Worm (Caenorhabditis elegans): ENCODE results near the gene C33D3.3.

Gene C33D3.3

ce11 chrX:10479108-10479738 lies 5.9 kb upstream of the C33D3.3 start:
- TF ChIP-seq atf-7 (tag; optimal IDR thresholded peaks at IDR 0.05), result peak; percentile 52
- no peak for TF ChIP-seq C06A6.2 (GFP tag; conservative IDR thresholded peaks at IDR 0.05)
- peak; percentile 78 for TF ChIP-seq nhr-80 (tag; optimal IDR thresholded peaks at IDR 0.05)

ce11 chrX:10480563-10481290 lies 4.4 kb upstream of the C33D3.3 start, which contains the start of gene elt-2:
TSS of gene elt-2 (plus strand) at chrX:10481240.
- TF ChIP-seq egl-44 (GFP tag; IDR thresholded peaks at IDR 0.05), result 0 out of 2 replicates have a peak, but pooled peaks have one; percentile 26
- TF ChIP-seq him-1 (tag; optimal IDR thresholded peaks at IDR 0.05), result no peak
- TF ChIP-seq atf-7 (tag; optimal IDR thresholded peaks at IDR 0.05), result peak; percentile 65
- TF ChIP-seq ztf-22 (GFP tag; optimal IDR thresholded peaks at IDR 0.05), result peak; percentile 86
- TF ChIP-seq lir-1 (GFP tag; conservative IDR thresholded peaks at IDR 0.05), result 0 out of 2 replicates have a peak, but pooled peaks have one; percentile 17
- peak; percentile 97 for TF ChIP-seq nhr-80 (tag; optimal IDR thresholded peaks at IDR 0.05)
- peak; percentile 65 for TF ChIP-seq ets-4 (GFP tag; optimal IDR thresholded peaks at IDR 0.05)
- peak in 1 of 2 experiments; percentile 38 for TF ChIP-seq let-607 (tag; optimal IDR thresholded peaks at IDR 0.05)
- peak; percentile 65 for TF ChIP-seq nfyb-1 (GFP tag; IDR thresholded peaks at IDR 0.05)
- TF ChIP-seq somi-1 (GFP tag; optimal IDR thresholded peaks at IDR 0.05), result no peak

- TF ChIP-seq madf-8 (GFP tag; conservative IDR thresholded peaks at IDR 0.05), result no peak
- no peak for TF ChIP-seq ceh-100 (GFP tag; IDR thresholded peaks at IDR 0.05)
- no peak for TF ChIP-seq madf-10 (tag; optimal IDR thresholded peaks at IDR 0.05)
- no peak for TF ChIP-seq ztf-6 (GFP tag; IDR thresholded peaks at IDR 0.05)
Observed at ce11 chrX:10482272-10482671, 2.9 kb upstream of the C33D3.3 start.

- TF ChIP-seq atf-7 (tag; optimal IDR thresholded peaks at IDR 0.05) (no peak), snpc-1.3 (tag; optimal IDR thresholded peaks at IDR 0.05; ENCODE audit: insufficient read depth) (no peak), athp-1 (tag; optimal IDR thresholded peaks at IDR 0.05) (no peak), chd-7 (tag; optimal IDR thresholded peaks at IDR 0.05) (no peak), K11D2.4 (GFP tag; IDR thresholded peaks at IDR 0.05) (no peak), xnd-1 (tag; optimal IDR thresholded peaks at IDR 0.05) (no peak), aptf-2 (GFP tag; conservative IDR thresholded peaks at IDR 0.05) (no peak), efl-1 (GFP tag; optimal IDR thresholded peaks at IDR 0.05) (no peak), sdz-38 (tag; optimal IDR thresholded peaks at IDR 0.05) (no peak), madf-3 (GFP tag; IDR thresholded peaks at IDR 0.05) (no peak), attf-6 (GFP tag; IDR thresholded peaks at IDR 0.05) (no peak), T26A5.8 (tag; optimal IDR thresholded peaks at IDR 0.05) (no peak), B0261.1 (tag; optimal IDR thresholded peaks at IDR 0.05) (no peak)
Observed at ce11 chrX:10488763-10489162, 3.6 kb downstream of the C33D3.3 start, which contains the start of gene C33D3.4. TSS of gene C33D3.4 (plus strand) at chrX:10489063.

ce11 chrX:10491044-10491443 lies 5.9 kb downstream of the C33D3.3 start, which contains the start of gene C33D3.5:
TSS of gene C33D3.5 (plus strand) at chrX:10491344.
- TF ChIP-seq athp-1 (tag; optimal IDR thresholded peaks at IDR 0.05), result no peak
- no peak for TF ChIP-seq nhr-27 (tag; optimal IDR thresholded peaks at IDR 0.05)
- TF ChIP-seq rec-8 (tag; optimal IDR thresholded peaks at IDR 0.05), result no peak
- no peak for TF ChIP-seq lin-40 (tag; optimal IDR thresholded peaks at IDR 0.05)
- TF ChIP-seq snpc-1.3 (tag; optimal IDR thresholded peaks at IDR 0.05; ENCODE audit: insufficient read depth), result no peak
- no peak for TF ChIP-seq B0261.1 (tag; optimal IDR thresholded peaks at IDR 0.05)

Data from whole organism, young adult.